Worm (Caenorhabditis elegans) whole organism, dauer: Measurements from ENCODE around the gene H35B03.1.

ENCODE experiments used
- unc-62 ChIP-seq: sonication (generic microtip); optimal IDR thresholded peaks from 2 replicates; lab custom pipeline; 2017; ENCODE audit warnings: missing biosample characterization, missing genetic modification reagents, missing genetic modification characterization

Gene H35B03.1

ce11 chrIV:5725300-5725699, at the start of gene H35B03.1:
TSS of gene H35B03.1 (plus strand) at chrIV:5725600.
- no peak for TF ChIP-seq unc-62 (GFP tag; lab: Kevin White, UChicago)

ce11 chrIV:5678044-5678443, 47.4 kb upstream of the H35B03.1 start, which contains the start of gene C55C3.4:
TSS of gene C55C3.4 (minus strand) at chrIV:5678144.
- no peak for TF ChIP-seq unc-62 (GFP tag; lab: Kevin White, UChicago)

ce11 chrIV:5682547-5683234, 42.7 kb upstream of the H35B03.1 start, which contains the start of the genes C55C3.7 and C55C3.6:
TSS of gene C55C3.7 (minus strand) at chrIV:5682647.
TSS of gene C55C3.6 (plus strand) at chrIV:5683184.
- no peak for TF ChIP-seq unc-62 (GFP tag; lab: Kevin White, UChicago)

ce11 chrIV:5685014-5685413, 40.4 kb upstream of the H35B03.1 start, which contains the start of gene C55C3.3:
TSS of gene C55C3.3 (plus strand) at chrIV:5685287.
- TF ChIP-seq unc-62 (GFP tag; lab: Kevin White, UChicago) = no peak

ce11 chrIV:5690386-5691080, 34.9 kb upstream of the H35B03.1 start, which contains the start of gene C55C3.8:
TSS of gene C55C3.8 (plus strand) at chrIV:5691030.
- TF ChIP-seq unc-62 (GFP tag; lab: Kevin White, UChicago) = no peak

- no peak for TF ChIP-seq unc-62 (GFP tag; lab: Kevin White, UChicago)
These were observed 25.0 kb upstream of the H35B03.1 start for ce11 chrIV:5700372-5700771.

- no peak for TF ChIP-seq unc-62 (GFP tag; lab: Kevin White, UChicago)
These were observed 23.8 kb upstream of the H35B03.1 start for ce11 chrIV:5701646-5702045.

ce11 chrIV:5703443-5703842, 22.0 kb upstream of the H35B03.1 start, which contains the start of the genes C55C3.73 and perm-5:
TSS of gene C55C3.73 (minus strand) at chrIV:5703451.
TSS of gene perm-5 (minus strand) at chrIV:5703468.
- no peak for TF ChIP-seq unc-62 (GFP tag; lab: Kevin White, UChicago)

ce11 chrIV:5703917-5704316, 21.5 kb upstream of the H35B03.1 start:
- TF ChIP-seq unc-62 (GFP tag; lab: Kevin White, UChicago) = no peak

- TF ChIP-seq unc-62 (GFP tag; lab: Kevin White, UChicago) = no peak
These were observed 18.8 kb upstream of the H35B03.1 start for ce11 chrIV:5706603-5707002.

- no peak for TF ChIP-seq unc-62 (GFP tag; lab: Kevin White, UChicago)
These were observed 16.6 kb upstream of the H35B03.1 start, which contains the start of gene C55C3.1 for ce11 chrIV:5708796-5709195. TSS of gene C55C3.1 (plus strand) at chrIV:5709096.

ce11 chrIV:5715341-5716112, 9.9 kb upstream of the H35B03.1 start:
- TF ChIP-seq unc-62 (GFP tag; lab: Kevin White, UChicago) = no peak

- no peak for TF ChIP-seq unc-62 (GFP tag; lab: Kevin White, UChicago)
These were observed 1.7 kb upstream of the H35B03.1 start for ce11 chrIV:5723659-5724058.

- no peak for TF ChIP-seq unc-62 (GFP tag; lab: Kevin White, UChicago)
These were observed 6.2 kb downstream of the H35B03.1 start, which contains the start of gene H35B03.2 for ce11 chrIV:5731597-5731996. TSS of gene H35B03.2 (minus strand) at chrIV:5731674.

- no peak for TF ChIP-seq unc-62 (GFP tag; lab: Kevin White, UChicago)
These were observed 9.3 kb downstream of the H35B03.1 start, which contains the start of gene cpg-18 for ce11 chrIV:5734720-5735119. TSS of gene cpg-18 (plus strand) at chrIV:5735020.
